Worm (Caenorhabditis elegans): ENCODE results near the gene gar-1.

gar-1 gene

ce11 chrX:6462995-6463462 lies 21.7 kb downstream of the gar-1 start, which contains the start of gene C15B12.2:
C15B12.2 (plus strand) TSS chrX:6463412.
- TF ChIP-seq nhr-80 (tag; optimal IDR thresholded peaks at IDR 0.05) (peak; percentile 78), him-1 (tag; optimal IDR thresholded peaks at IDR 0.05) (no peak)

ce11 chrX:6462479-6462878 lies 22.2 kb downstream of the gar-1 start:
- TF ChIP-seq madf-8 (GFP tag; conservative IDR thresholded peaks at IDR 0.05) = no peak
- no peak for TF ChIP-seq ztf-22 (GFP tag; optimal IDR thresholded peaks at IDR 0.05)
- TF ChIP-seq attf-6 (GFP tag; IDR thresholded peaks at IDR 0.05) = no peak
- no peak for TF ChIP-seq nhr-90 (tag; optimal IDR thresholded peaks at IDR 0.05)
- no peak for TF ChIP-seq let-607 (tag; optimal IDR thresholded peaks at IDR 0.05)
- TF ChIP-seq zfh-2 (GFP tag; conservative IDR thresholded peaks at IDR 0.05) = no peak
- no peak for TF ChIP-seq sptf-2 (GFP tag; optimal IDR thresholded peaks at IDR 0.05)
- no peak for TF ChIP-seq F57C9.4 (tag; optimal IDR thresholded peaks at IDR 0.05)
- TF ChIP-seq bed-1 (GFP tag; IDR thresholded peaks at IDR 0.05) = no peak
- no peak for TF ChIP-seq ztf-28 (GFP tag; IDR thresholded peaks at IDR 0.05)
- TF ChIP-seq F37B4.10 (GFP tag; IDR thresholded peaks at IDR 0.05) = no peak

ce11 chrX:6461729-6462128 lies 23.0 kb downstream of the gar-1 start, which contains the start of gene K04E7.1:
K04E7.1 (plus strand) TSS chrX:6462029.
- no peak for TF ChIP-seq ama-1 (optimal IDR thresholded peaks at IDR 0.05)
- no peak for TF ChIP-seq ama-1 (GFP tag; optimal IDR thresholded peaks at IDR 0.05)
- no peak for TF ChIP-seq rpc-1 (optimal IDR thresholded peaks at IDR 0.05)
- TF ChIP-seq rpc-1 (tag; optimal IDR thresholded peaks at IDR 0.05) = no peak
- TF ChIP-seq cebp-1 (GFP tag; IDR thresholded peaks at IDR 0.05) = no peak
- no peak for TF ChIP-seq cebp-1 (tag; optimal IDR thresholded peaks at IDR 0.05)

ce11 chrX:6460123-6460522 lies 24.6 kb downstream of the gar-1 start:
- no peak for TF ChIP-seq F33H1.4 (GFP tag; IDR thresholded peaks at IDR 0.05)
- TF ChIP-seq nhr-80 (tag; optimal IDR thresholded peaks at IDR 0.05) = peak; percentile 37
- TF ChIP-seq F10E7.11 (tag; optimal IDR thresholded peaks at IDR 0.05) = no peak
- TF ChIP-seq F39B2.1 (GFP tag; IDR thresholded peaks at IDR 0.05) = no peak
- TF ChIP-seq hlh-26 (GFP tag; conservative IDR thresholded peaks at IDR 0.05) = no peak

ce11 chrX:6458467-6458866 lies 26.2 kb downstream of the gar-1 start:
- TF ChIP-seq nhr-80 (tag; optimal IDR thresholded peaks at IDR 0.05) = peak; percentile 54
- no peak for TF ChIP-seq hrde-1 (tag; optimal IDR thresholded peaks at IDR 0.05; ENCODE audit: borderline replicate concordance)

ce11 chrX:6458001-6458400 lies 26.7 kb downstream of the gar-1 start:
- TF ChIP-seq hmg-20 (GFP tag; IDR thresholded peaks at IDR 0.05) = no peak
- no peak for TF ChIP-seq ceh-27 (GFP tag; optimal IDR thresholded peaks at IDR 0.05)
- TF ChIP-seq ztf-3 (GFP tag; optimal IDR thresholded peaks at IDR 0.05) = no peak
- no peak for TF ChIP-seq snpc-1.3 (tag; optimal IDR thresholded peaks at IDR 0.05; ENCODE audit: insufficient read depth)
- no peak for TF ChIP-seq nfya-2 (GFP tag; IDR thresholded peaks at IDR 0.05)
- TF ChIP-seq hlh-26 (GFP tag; conservative IDR thresholded peaks at IDR 0.05) = no peak
- TF ChIP-seq attf-5 (GFP tag; optimal IDR thresholded peaks at IDR 0.05) = no peak
- TF ChIP-seq zfh-2 (GFP tag; conservative IDR thresholded peaks at IDR 0.05) = no peak
- TF ChIP-seq madf-8 (GFP tag; conservative IDR thresholded peaks at IDR 0.05) = no peak
- no peak for TF ChIP-seq let-607 (tag; optimal IDR thresholded peaks at IDR 0.05)
- TF ChIP-seq mxl-1 (tag; optimal IDR thresholded peaks at IDR 0.05) = no peak
- no peak for TF ChIP-seq nhr-120 (GFP tag; IDR thresholded peaks at IDR 0.05)
- TF ChIP-seq efl-1 (GFP tag; optimal IDR thresholded peaks at IDR 0.05) = no peak
- no peak for TF ChIP-seq cebp-1 (GFP tag; IDR thresholded peaks at IDR 0.05)
- no peak for TF ChIP-seq cebp-1 (tag; optimal IDR thresholded peaks at IDR 0.05)
- no peak for TF ChIP-seq F37B4.10 (GFP tag; IDR thresholded peaks at IDR 0.05)

All from whole organism, young adult.